Worm (Caenorhabditis elegans): ENCODE measurements around the gene npp-22.

Gene npp-22

DNA sequence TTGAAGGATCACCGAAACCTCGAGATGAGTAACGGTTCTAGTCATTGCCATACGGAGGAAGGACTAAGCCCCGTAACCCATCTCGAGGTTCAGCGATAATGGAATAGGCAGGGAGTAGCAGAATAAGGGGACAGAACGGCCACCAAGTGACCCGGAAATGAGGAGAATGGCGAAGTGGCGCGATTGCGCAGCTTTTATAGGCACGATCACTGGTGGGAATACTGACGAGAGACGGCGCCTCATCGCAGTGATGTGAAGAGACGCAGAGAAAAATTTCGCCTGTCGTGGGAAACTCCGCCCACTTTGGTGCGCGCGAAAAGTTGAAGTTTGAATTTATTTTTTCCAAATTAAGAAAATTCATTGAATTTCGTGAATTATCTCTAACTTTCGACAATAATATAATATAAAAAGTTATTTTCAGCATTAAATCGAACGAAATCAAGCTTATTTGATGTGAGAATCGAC, 36.8 kb upstream of the npp-22 start, which contains the start of gene F55A11.4 (continued):
- TF ChIP-seq F33H1.4 (GFP tag; IDR thresholded peaks at IDR 0.05) (peak; percentile 26), tbp1 (GFP tag; optimal IDR thresholded peaks at IDR 0.05) (peak; percentile 43), ekl-4 (GFP tag; IDR thresholded peaks at IDR 0.05) (peak; percentile 25; the same call in 1 of the 2 replicates), cebp-1 (GFP tag; IDR thresholded peaks at IDR 0.05) (no peak), cebp-1 (tag; optimal IDR thresholded peaks at IDR 0.05) (peak; percentile 11), xnd-1 (tag; optimal IDR thresholded peaks at IDR 0.05) (peak; percentile 38), snpc-4 (GFP tag; optimal IDR thresholded peaks at IDR 0.05) (no peak), snpc-4 (tag; optimal IDR thresholded peaks at IDR 0.05) (peak in 2 of 4 experiments; percentile 28 to 31), dpl-1 (GFP tag; optimal IDR thresholded peaks at IDR 0.05) (peak; percentile 26), rec-8 (tag; optimal IDR thresholded peaks at IDR 0.05) (no peak), snpc-1.3 (tag; optimal IDR thresholded peaks at IDR 0.05; ENCODE audit: insufficient read depth) (peak; percentile 39), ama-1 (optimal IDR thresholded peaks at IDR 0.05) (no peak), ama-1 (GFP tag; optimal IDR thresholded peaks at IDR 0.05) (no peak), aptf-3 (GFP tag; IDR thresholded peaks at IDR 0.05) (peak; percentile 52; the same call in 1 of the 2 replicates), Y79H2A.3 (GFP tag; conservative IDR thresholded peaks at IDR 0.05) (no peak), pbrm-1 (GFP tag; IDR thresholded peaks at IDR 0.05) (peak; percentile 38; the same call in 1 of the 2 replicates), atf-7 (tag; optimal IDR thresholded peaks at IDR 0.05) (no peak), ztf-6 (GFP tag; IDR thresholded peaks at IDR 0.05) (no peak), hsf-1 (GFP tag; IDR thresholded peaks at IDR 0.05) (peak; percentile 32; the same call in 1 of the 2 replicates), ztf-28 (GFP tag; IDR thresholded peaks at IDR 0.05) (no peak), F39B2.1 (GFP tag; IDR thresholded peaks at IDR 0.05) (no peak), F49E8.2 (tag; optimal IDR thresholded peaks at IDR 0.05; ENCODE audit: insufficient read depth) (no peak), rpc-1 (optimal IDR thresholded peaks at IDR 0.05) (no peak), rpc-1 (tag; optimal IDR thresholded peaks at IDR 0.05) (no peak), ets-4 (GFP tag; optimal IDR thresholded peaks at IDR 0.05) (no peak), D2030.7 (GFP tag; IDR thresholded peaks at IDR 0.05) (peak; percentile 57), sea-2 (GFP tag; IDR thresholded peaks at IDR 0.05) (no peak), athp-1 (tag; optimal IDR thresholded peaks at IDR 0.05) (no peak), let-526 (GFP tag; IDR thresholded peaks at IDR 0.05) (0 out of 2 replicates have a peak, but pooled peaks have one; percentile 11), rcor-1 (GFP tag; IDR thresholded peaks at IDR 0.05) (no peak; the same call in 1 of the 2 replicates), nhr-27 (tag; optimal IDR thresholded peaks at IDR 0.05) (no peak), bed-2 (GFP tag; IDR thresholded peaks at IDR 0.05) (no peak), lin-26 (GFP tag; IDR thresholded peaks at IDR 0.05) (no peak), lin-54 (GFP tag; optimal IDR thresholded peaks at IDR 0.05) (peak; percentile 70), dox-1 (GFP tag; IDR thresholded peaks at IDR 0.05) (peak; percentile 59)

- no peak for TF ChIP-seq dpff-1 (tag; optimal IDR thresholded peaks at IDR 0.05)
- TF ChIP-seq rcor-1 (GFP tag; IDR thresholded peaks at IDR 0.05): no peak
- no peak for TF ChIP-seq zim-3 (tag; optimal IDR thresholded peaks at IDR 0.05)
- no peak for TF ChIP-seq F39B2.1 (GFP tag; IDR thresholded peaks at IDR 0.05)
- TF ChIP-seq dpl-1 (GFP tag; optimal IDR thresholded peaks at IDR 0.05): no peak
- no peak for TF ChIP-seq K12H6.12 (tag; optimal IDR thresholded peaks at IDR 0.05)
- no peak for TF ChIP-seq ztf-6 (GFP tag; IDR thresholded peaks at IDR 0.05)
- TF ChIP-seq ztf-25 (GFP tag; IDR thresholded peaks at IDR 0.05): no peak
- TF ChIP-seq tlf-1 (GFP tag; optimal IDR thresholded peaks at IDR 0.05): no peak
- no peak for TF ChIP-seq cebp-2 (GFP tag; IDR thresholded peaks at IDR 0.05)
- TF ChIP-seq egrh-3 (GFP tag; IDR thresholded peaks at IDR 0.05): no peak
- no peak for TF ChIP-seq B0019.2 (GFP tag; conservative IDR thresholded peaks at IDR 0.05)
- TF ChIP-seq ztf-3 (GFP tag; optimal IDR thresholded peaks at IDR 0.05): no peak
- TF ChIP-seq pha-4 (tag; optimal IDR thresholded peaks at IDR 0.05): no peak
- no peak for TF ChIP-seq ccch-3 (GFP tag; optimal IDR thresholded peaks at IDR 0.05)
- no peak for TF ChIP-seq K11D2.4 (GFP tag; IDR thresholded peaks at IDR 0.05)
- no peak for TF ChIP-seq pbrm-1 (GFP tag; IDR thresholded peaks at IDR 0.05)
Measured at ce11 chrV:11769646-11770045, 36.4 kb upstream of the npp-22 start.

All from whole organism, young adult.